Worm (Caenorhabditis elegans): ENCODE results near the gene attf-3.

DNA sequence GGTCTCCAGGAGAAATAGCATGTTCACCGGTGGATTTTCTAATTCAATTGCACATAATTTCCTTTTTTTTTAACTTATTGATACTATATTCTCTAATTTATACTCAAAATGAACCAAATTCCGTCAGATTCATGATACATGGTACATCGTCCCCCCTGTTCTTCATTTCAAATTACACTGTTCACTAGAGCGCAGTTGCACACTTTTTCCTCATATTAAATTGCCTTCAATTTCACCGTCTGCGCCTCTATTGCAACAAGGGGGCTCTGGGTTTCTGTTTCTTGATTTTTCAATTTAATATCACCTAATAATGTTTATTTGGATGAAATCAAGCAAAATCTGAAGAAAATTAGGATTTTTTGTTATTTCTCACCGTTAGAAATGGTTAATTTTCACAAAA is 45.4 kb upstream of the attf-3 start:
- TF ChIP-seq ceh-18 (tag; optimal IDR thresholded peaks at IDR 0.05) (no peak), ahr-1 (tag; optimal IDR thresholded peaks at IDR 0.05) (no peak), ceh-9 (tag; optimal IDR thresholded peaks at IDR 0.05) (no peak), ttx-3 (tag; optimal IDR thresholded peaks at IDR 0.05) (no peak), elt-2 (tag; optimal IDR thresholded peaks at IDR 0.05) (no peak), C08G9.2 (tag; optimal IDR thresholded peaks at IDR 0.05) (no peak), K02D7.2 (tag; optimal IDR thresholded peaks at IDR 0.05) (no peak), C38D4.7 (GFP tag; optimal IDR thresholded peaks at IDR 0.05) (no peak), ztf-16 (tag; optimal IDR thresholded peaks at IDR 0.05) (no peak), pag-3 (tag; optimal IDR thresholded peaks at IDR 0.05; ENCODE audit: borderline replicate concordance) (no peak)

All from whole organism, late embryonic.